Fruit fly (Drosophila melanogaster): ENCODE measurements around the gene CG14926.

The CG14926 gene

DNA sequence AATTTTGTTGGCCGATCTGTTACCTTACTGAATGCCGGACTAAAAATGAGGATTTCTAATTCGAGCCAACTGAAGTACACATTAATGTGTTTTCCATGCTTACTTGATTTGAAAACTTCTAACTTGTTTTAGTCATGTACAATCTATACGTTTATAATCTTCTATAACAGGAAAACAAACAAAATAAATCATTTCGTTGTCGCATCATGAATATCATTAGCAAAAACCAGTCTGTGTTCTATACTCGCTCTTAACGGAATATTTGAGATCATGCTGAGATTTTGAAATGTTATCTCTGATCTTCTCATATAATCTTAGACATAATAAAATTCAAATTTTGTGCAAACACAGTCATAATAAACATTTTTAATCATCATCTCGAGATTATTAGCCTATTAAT, at the start of gene CG14926:
Gene CG14926 (minus strand): TSS at position 101 of the 400 bp plus-strand sequence.
- TF ChIP-seq woc (GFP tag; optimal IDR thresholded peaks at IDR 0.05), result no peak
- no peak for TF ChIP-seq psq (GFP tag; optimal IDR thresholded peaks at IDR 0.05)
- TF ChIP-seq Hr78 (GFP tag; optimal IDR thresholded peaks at IDR 0.05), result no peak
- no peak for TF ChIP-seq br (GFP tag; optimal IDR thresholded peaks at IDR 0.05)
- TF ChIP-seq GATAd (GFP tag; optimal IDR thresholded peaks at IDR 0.05), result no peak
- no peak for TF ChIP-seq Mio (GFP tag; optimal IDR thresholded peaks at IDR 0.05)
- TF ChIP-seq foxo (GFP tag; optimal IDR thresholded peaks at IDR 0.05), result no peak
- no peak for TF ChIP-seq Dfd (GFP tag; optimal IDR thresholded peaks at IDR 0.05)
- no peak for TF ChIP-seq N (GFP tag; optimal IDR thresholded peaks at IDR 0.05)
- no peak for TF ChIP-seq h (GFP tag; optimal IDR thresholded peaks at IDR 0.05)
- TF ChIP-seq CG32264 (GFP tag; optimal IDR thresholded peaks at IDR 0.05), result no peak
- TF ChIP-seq sage (GFP tag; optimal IDR thresholded peaks at IDR 0.05), result no peak
- TF ChIP-seq Jra (GFP tag; optimal IDR thresholded peaks at IDR 0.05), result no peak
- TF ChIP-seq Abd-B (GFP tag; optimal IDR thresholded peaks at IDR 0.05), result no peak
- no peak for TF ChIP-seq HLH106 (tag; optimal IDR thresholded peaks at IDR 0.05)

DNA sequence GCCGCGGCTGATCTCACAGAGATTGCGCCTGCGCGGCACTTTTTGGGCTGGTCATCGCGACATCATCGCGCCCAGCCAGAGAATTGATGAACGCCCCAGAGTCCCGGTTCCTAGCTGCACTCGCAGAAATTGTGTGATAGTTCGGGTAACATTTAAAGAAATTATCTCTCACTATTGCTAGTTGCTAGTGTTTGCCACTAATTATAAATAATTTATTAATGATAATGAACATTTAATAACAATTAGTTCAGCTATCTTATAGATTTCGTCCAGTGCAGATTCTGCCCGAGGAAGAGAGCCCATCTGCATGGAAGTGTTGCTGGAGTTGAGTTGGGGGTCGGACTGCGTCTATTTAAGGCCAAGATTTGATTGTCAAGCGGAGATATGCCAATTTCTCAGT, 44.6 kb upstream of the CG14926 start:
- TF ChIP-seq Rel (GFP tag; optimal IDR thresholded peaks at IDR 0.05) (no peak), Rel (tag; optimal IDR thresholded peaks at IDR 0.05) (no peak), CG9705 (GFP tag; optimal IDR thresholded peaks at IDR 0.05) (no peak), pan (optimal IDR thresholded peaks at IDR 0.05) (no peak), Dif (GFP tag; optimal IDR thresholded peaks at IDR 0.05; ENCODE audit: partially characterized antibody) (no peak), Vsx2 (GFP tag; optimal IDR thresholded peaks at IDR 0.05; ENCODE audit: partially characterized antibody) (no peak), jim (GFP tag; optimal IDR thresholded peaks at IDR 0.05) (no peak), dmrt93B (GFP tag; optimal IDR thresholded peaks at IDR 0.05) (no peak), Sp1 (GFP tag; optimal IDR thresholded peaks at IDR 0.05) (no peak), fru (GFP tag; optimal IDR thresholded peaks at IDR 0.05) (no peak), dl (GFP tag; optimal IDR thresholded peaks at IDR 0.05; ENCODE audit: insufficient read depth in 1 of 2, partially characterized antibody in 2 of 2) (no peak), woc (GFP tag; optimal IDR thresholded peaks at IDR 0.05) (no peak), rgr (GFP tag; optimal IDR thresholded peaks at IDR 0.05) (no peak), dsf (GFP tag; optimal IDR thresholded peaks at IDR 0.05; ENCODE audit: borderline replicate concordance) (no peak), Jra (GFP tag; optimal IDR thresholded peaks at IDR 0.05) (no peak), Myc (optimal IDR thresholded peaks at IDR 0.05) (no peak), ey (GFP tag; optimal IDR thresholded peaks at IDR 0.05) (no peak), Abd-B (GFP tag; optimal IDR thresholded peaks at IDR 0.05) (no peak), brk (GFP tag; optimal IDR thresholded peaks at IDR 0.05) (no peak), Dfd (GFP tag; optimal IDR thresholded peaks at IDR 0.05) (no peak), sage (GFP tag; optimal IDR thresholded peaks at IDR 0.05) (no peak)

DNA sequence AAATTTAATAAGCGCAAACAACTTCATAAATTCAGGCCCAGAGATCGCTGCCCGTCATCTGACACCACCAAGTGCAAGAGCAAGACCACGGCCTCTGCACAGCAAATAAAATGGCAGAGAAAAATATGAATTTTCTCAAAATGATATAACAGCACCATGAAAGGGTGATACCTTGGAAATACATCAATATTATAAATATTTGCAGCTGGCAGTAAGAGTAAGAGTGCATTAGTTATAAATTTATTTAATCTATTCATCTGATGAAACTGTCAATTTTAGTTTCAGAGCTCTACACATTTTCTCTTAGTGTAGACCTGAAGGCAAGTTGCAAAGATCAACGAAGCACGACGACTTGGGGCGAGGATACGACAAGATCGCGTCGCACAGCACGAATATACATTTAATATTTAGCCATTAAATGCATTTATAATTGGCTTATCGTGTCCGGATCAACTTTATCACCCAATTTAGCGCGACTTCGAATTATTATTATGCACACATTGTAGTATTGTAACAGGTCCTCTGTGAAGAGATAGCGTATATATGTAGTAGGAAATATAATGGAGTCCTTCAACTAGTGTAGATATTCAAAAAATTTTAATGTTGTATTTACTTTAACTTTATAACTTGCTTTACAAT, 43.4 kb upstream of the CG14926 start:
- TF ChIP-seq CG9705 (GFP tag; optimal IDR thresholded peaks at IDR 0.05) (no peak), foxo (GFP tag; optimal IDR thresholded peaks at IDR 0.05) (peak in 1 of 2 experiments; percentile 45), usp (GFP tag; optimal IDR thresholded peaks at IDR 0.05) (no peak), Hnf4 (GFP tag; optimal IDR thresholded peaks at IDR 0.05) (peak; percentile 29), Dfd (GFP tag; optimal IDR thresholded peaks at IDR 0.05) (no peak), fru (GFP tag; optimal IDR thresholded peaks at IDR 0.05) (peak; percentile 28), Sp1 (GFP tag; optimal IDR thresholded peaks at IDR 0.05) (peak; percentile 0), sage (GFP tag; optimal IDR thresholded peaks at IDR 0.05) (no peak), dsf (GFP tag; optimal IDR thresholded peaks at IDR 0.05; ENCODE audit: borderline replicate concordance) (no peak), ey (GFP tag; optimal IDR thresholded peaks at IDR 0.05) (peak; percentile 40), sv (GFP tag; optimal IDR thresholded peaks at IDR 0.05) (no peak), psq (GFP tag; optimal IDR thresholded peaks at IDR 0.05) (peak; percentile 5), Abd-B (GFP tag; optimal IDR thresholded peaks at IDR 0.05) (no peak), br (GFP tag; optimal IDR thresholded peaks at IDR 0.05) (peak; percentile 39), woc (GFP tag; optimal IDR thresholded peaks at IDR 0.05) (peak; percentile 11), Jra (GFP tag; optimal IDR thresholded peaks at IDR 0.05) (no peak), Hr83 (GFP tag; optimal IDR thresholded peaks at IDR 0.05; ENCODE audit: poor library complexity, severe bottlenecking) (no peak), Dif (GFP tag; optimal IDR thresholded peaks at IDR 0.05; ENCODE audit: partially characterized antibody) (no peak), jim (GFP tag; optimal IDR thresholded peaks at IDR 0.05) (no peak), Hr78 (GFP tag; optimal IDR thresholded peaks at IDR 0.05) (no peak), CG32264 (GFP tag; optimal IDR thresholded peaks at IDR 0.05) (no peak), Rel (GFP tag; optimal IDR thresholded peaks at IDR 0.05) (no peak), Rel (tag; optimal IDR thresholded peaks at IDR 0.05) (no peak), lola (GFP tag; optimal IDR thresholded peaks at IDR 0.05) (no peak), dmrt93B (GFP tag; optimal IDR thresholded peaks at IDR 0.05) (no peak), h (GFP tag; optimal IDR thresholded peaks at IDR 0.05) (peak; percentile 56), tai (GFP tag; optimal IDR thresholded peaks at IDR 0.05) (no peak), OdsH (GFP tag; optimal IDR thresholded peaks at IDR 0.05) (peak; percentile 10), dl (GFP tag; optimal IDR thresholded peaks at IDR 0.05; ENCODE audit: insufficient read depth in 1 of 2, partially characterized antibody in 2 of 2) (no peak), GATAd (GFP tag; optimal IDR thresholded peaks at IDR 0.05) (no peak), rgr (GFP tag; optimal IDR thresholded peaks at IDR 0.05) (peak; percentile 14), N (GFP tag; optimal IDR thresholded peaks at IDR 0.05) (no peak), HLH106 (tag; optimal IDR thresholded peaks at IDR 0.05) (peak; percentile 35), CrebA (GFP tag; optimal IDR thresholded peaks at IDR 0.05; ENCODE audit: borderline replicate concordance) (no peak), Myc (optimal IDR thresholded peaks at IDR 0.05) (no peak), Mio (GFP tag; optimal IDR thresholded peaks at IDR 0.05) (no peak), brk (GFP tag; optimal IDR thresholded peaks at IDR 0.05) (no peak), Vsx2 (GFP tag; optimal IDR thresholded peaks at IDR 0.05; ENCODE audit: partially characterized antibody) (no peak), pan (optimal IDR thresholded peaks at IDR 0.05) (no peak)
